Worm (Caenorhabditis elegans) whole organism, L4/young adult: ENCODE measurements around the gene cyp-14A4.

Source experiments
- W03F9.2 ChIP-seq: fragments of 150-350 bp; optimal IDR thresholded peaks from 2 replicates; lab custom pipeline; 2014; ENCODE audit warnings: missing biosample characterization, missing genetic modification characterization
- dao-5 ChIP-seq: sonication (generic microtip); optimal IDR thresholded peaks from 2 replicates; lab custom pipeline; 2016; ENCODE audit warnings: missing genotype, missing genetic modification characterization, moderate library complexity, missing compliant biosample characterization
- him-1 ChIP-seq: sonication (generic microtip); optimal IDR thresholded peaks from 2 replicates; lab custom pipeline; 2016; ENCODE audit warnings: missing genotype, missing genetic modification reagents, missing genetic modification characterization, missing compliant biosample characterization

The cyp-14A4 gene

ce11 chrX:13284091-13284490 is at the start of gene cyp-14A4:
cyp-14A4 (minus strand) TSS chrX:13284197.
- TF ChIP-seq dao-5 (tag; lab: Kevin White, UChicago) (no peak), W03F9.2 (tag; lab: Kevin White, UChicago) (no peak), him-1 (tag; lab: Kevin White, UChicago) (no peak)

- TF ChIP-seq him-1 (tag; lab: Kevin White, UChicago) (no peak), W03F9.2 (tag; lab: Kevin White, UChicago) (no peak), dao-5 (tag; lab: Kevin White, UChicago) (no peak)
These were observed 47.4 kb upstream of the cyp-14A4 start, which contains the start of gene sir-2.3 for ce11 chrX:13331386-13331785. sir-2.3 (plus strand) TSS chrX:13331686.

ce11 chrX:13328868-13329267 is 44.9 kb upstream of the cyp-14A4 start:
- TF ChIP-seq him-1 (tag; lab: Kevin White, UChicago) (no peak), W03F9.2 (tag; lab: Kevin White, UChicago) (peak; percentile 63), dao-5 (tag; lab: Kevin White, UChicago) (no peak)

ce11 chrX:13328034-13328433 is 44.0 kb upstream of the cyp-14A4 start, which contains the start of gene sir-2.2:
sir-2.2 (plus strand) TSS chrX:13328067.
- no peak for TF ChIP-seq W03F9.2 (tag; lab: Kevin White, UChicago)
- no peak for TF ChIP-seq him-1 (tag; lab: Kevin White, UChicago)
- no peak for TF ChIP-seq dao-5 (tag; lab: Kevin White, UChicago)

- TF ChIP-seq him-1 (tag; lab: Kevin White, UChicago), result no peak
- TF ChIP-seq dao-5 (tag; lab: Kevin White, UChicago), result no peak
- TF ChIP-seq W03F9.2 (tag; lab: Kevin White, UChicago), result no peak
These were observed 41.0 kb upstream of the cyp-14A4 start for ce11 chrX:13325039-13325438.

ce11 chrX:13324326-13324725 is 40.3 kb upstream of the cyp-14A4 start:
- TF ChIP-seq him-1 (tag; lab: Kevin White, UChicago), result no peak
- no peak for TF ChIP-seq W03F9.2 (tag; lab: Kevin White, UChicago)
- TF ChIP-seq dao-5 (tag; lab: Kevin White, UChicago), result no peak

ce11 chrX:13323697-13324096 is 39.7 kb upstream of the cyp-14A4 start:
- TF ChIP-seq him-1 (tag; lab: Kevin White, UChicago) (no peak), dao-5 (tag; lab: Kevin White, UChicago) (no peak), W03F9.2 (tag; lab: Kevin White, UChicago) (no peak)

- TF ChIP-seq dao-5 (tag; lab: Kevin White, UChicago), result no peak
- TF ChIP-seq him-1 (tag; lab: Kevin White, UChicago), result no peak
- no peak for TF ChIP-seq W03F9.2 (tag; lab: Kevin White, UChicago)
These were observed 38.9 kb upstream of the cyp-14A4 start, which contains the start of gene F46G10.2 for ce11 chrX:13322886-13323285. F46G10.2 (plus strand) TSS chrX:13322963.

ce11 chrX:13320575-13320974 is 36.6 kb upstream of the cyp-14A4 start:
- TF ChIP-seq him-1 (tag; lab: Kevin White, UChicago) (no peak), dao-5 (tag; lab: Kevin White, UChicago) (no peak), W03F9.2 (tag; lab: Kevin White, UChicago) (no peak)

- TF ChIP-seq dao-5 (tag; lab: Kevin White, UChicago) (no peak), him-1 (tag; lab: Kevin White, UChicago) (no peak), W03F9.2 (tag; lab: Kevin White, UChicago) (no peak)
These were observed 34.3 kb upstream of the cyp-14A4 start for ce11 chrX:13318316-13318715.

- TF ChIP-seq W03F9.2 (tag; lab: Kevin White, UChicago) (no peak), him-1 (tag; lab: Kevin White, UChicago) (no peak), dao-5 (tag; lab: Kevin White, UChicago) (no peak)
These were observed 33.5 kb upstream of the cyp-14A4 start for ce11 chrX:13317532-13317931.

- TF ChIP-seq him-1 (tag; lab: Kevin White, UChicago), result no peak
- no peak for TF ChIP-seq W03F9.2 (tag; lab: Kevin White, UChicago)
- TF ChIP-seq dao-5 (tag; lab: Kevin White, UChicago), result no peak
These were observed 31.1 kb upstream of the cyp-14A4 start for ce11 chrX:13315093-13315492.

ce11 chrX:13311641-13312423 is 27.8 kb upstream of the cyp-14A4 start, which contains the start of gene F46G10.1:
F46G10.1 (minus strand) TSS chrX:13311755.
- no peak for TF ChIP-seq dao-5 (tag; lab: Kevin White, UChicago)
- no peak for TF ChIP-seq W03F9.2 (tag; lab: Kevin White, UChicago)
- no peak for TF ChIP-seq him-1 (tag; lab: Kevin White, UChicago)
